Fruit fly (Drosophila melanogaster) whole organism, prepupa: ENCODE data around the gene CG11370.

ENCODE experiments used
- Blimp-1 ChIP-seq: fragments of 200-800 bp; sonication (Bioruptor generic); optimal IDR thresholded peaks from 3 replicates; lab custom pipeline; 2017; ENCODE audit warnings: missing biosample characterization, missing genetic modification characterization, mild to moderate bottlenecking, moderate library complexity, missing genetic modification reagents
- CG10631 ChIP-seq: fragments of 200-800 bp; sonication (Bioruptor generic); optimal IDR thresholded peaks from 2 replicates; lab custom pipeline; 2016; ENCODE audit warnings: missing biosample characterization, missing genetic modification characterization
- CG10669 ChIP-seq: fragments of 200-800 bp; sonication (Bioruptor generic); optimal IDR thresholded peaks from 3 replicates; lab custom pipeline; 2018; ENCODE audit warnings: missing biosample characterization, mild to moderate bottlenecking, missing genetic modification characterization, moderate library complexity
- CG11762 ChIP-seq: fragments of 200-800 bp; sonication (Bioruptor generic); optimal IDR thresholded peaks from 3 replicates; lab custom pipeline; 2016; ENCODE audit warnings: missing biosample characterization, missing genetic modification characterization; ENCODE audit not compliant: insufficient read depth
- CG11902 ChIP-seq: fragments of 200-800 bp; sonication (Bioruptor generic); optimal IDR thresholded peaks from 3 replicates; lab custom pipeline; 2016; ENCODE audit warnings: missing biosample characterization, missing genetic modification characterization
- CG3032 ChIP-seq: fragments of 200-800 bp; optimal IDR thresholded peaks from 2 replicates; lab custom pipeline; 2019; ENCODE audit warnings: missing biosample characterization, mild to moderate bottlenecking, missing genetic modification characterization, moderate library complexity
- CG31627 ChIP-seq: fragments of 200-800 bp; sonication (Bioruptor generic); optimal IDR thresholded peaks from 3 replicates; lab custom pipeline; 2016; ENCODE audit warnings: missing biosample characterization, missing genetic modification characterization
- CG32006 ChIP-seq: fragments of 200-800 bp; sonication (Bioruptor generic); optimal IDR thresholded peaks from 3 replicates; lab custom pipeline; 2017; ENCODE audit warnings: missing biosample characterization, mild to moderate bottlenecking, missing genetic modification characterization
- CG34406 ChIP-seq: fragments of 200-800 bp; sonication (Bioruptor generic); optimal IDR thresholded peaks from 3 replicates; lab custom pipeline; 2016; ENCODE audit warnings: missing biosample characterization, missing genetic modification characterization
- CG3919 ChIP-seq: fragments of 200-800 bp; sonication (Bioruptor generic); optimal IDR thresholded peaks from 3 replicates; lab custom pipeline; 2016; ENCODE audit warnings: missing biosample characterization, missing genetic modification characterization
- CG4318 ChIP-seq: fragments of 200-800 bp; sonication (Bioruptor generic); optimal IDR thresholded peaks from 3 replicates; lab custom pipeline; 2017; ENCODE audit warnings: missing biosample characterization, mild to moderate bottlenecking, missing genetic modification characterization
- CG6276 ChIP-seq: fragments of 200-800 bp; sonication (Bioruptor generic); optimal IDR thresholded peaks from 2 replicates; lab custom pipeline; 2017; ENCODE audit warnings: missing biosample characterization, mild to moderate bottlenecking, missing genetic modification characterization
- CG6792 ChIP-seq: fragments of 200-800 bp; sonication (Bioruptor generic); optimal IDR thresholded peaks from 3 replicates; lab custom pipeline; 2016; ENCODE audit warnings: missing biosample characterization, missing genetic modification characterization
- CG6808 ChIP-seq: fragments of 200-800 bp; sonication (Bioruptor generic); optimal IDR thresholded peaks from 3 replicates; lab custom pipeline; 2017; ENCODE audit warnings: missing biosample characterization, missing genetic modification characterization, mild to moderate bottlenecking, moderate library complexity, missing genetic modification reagents
- CG6854 ChIP-seq: fragments of 200-800 bp; sonication (Bioruptor generic); optimal IDR thresholded peaks from 2 replicates; lab custom pipeline; 2017; ENCODE audit warnings: missing biosample characterization, mild to moderate bottlenecking, missing genetic modification characterization
- CG7368 ChIP-seq: fragments of 200-800 bp; sonication (Bioruptor generic); optimal IDR thresholded peaks from 3 replicates; lab custom pipeline; 2016; ENCODE audit warnings: missing biosample characterization, missing genetic modification characterization
- CG8119 ChIP-seq: fragments of 200-800 bp; sonication (Bioruptor generic); IDR thresholded peaks from 3 replicates; pipeline ENCODE4 v1.3.6; 2022; ENCODE audit warnings: missing biosample characterization, missing genetic modification characterization
- CG8632 ChIP-seq: fragments of 200-800 bp; sonication (Bioruptor generic); optimal IDR thresholded peaks from 3 replicates; lab custom pipeline; 2016; ENCODE audit warnings: missing biosample characterization, missing genetic modification characterization
- CG9139 ChIP-seq: fragments of 200-800 bp; sonication (Bioruptor generic); optimal IDR thresholded peaks from 3 replicates; lab custom pipeline; 2017; ENCODE audit warnings: missing biosample characterization, mild to moderate bottlenecking, missing genetic modification characterization
- Eip93F ChIP-seq: fragments of 200-800 bp; sonication (Bioruptor generic); optimal IDR thresholded peaks from 2 replicates; lab custom pipeline; 2016; ENCODE audit warnings: missing biosample characterization, mild to moderate bottlenecking, missing genetic modification characterization
- Ets21C ChIP-seq: fragments of 200-800 bp; sonication (Bioruptor generic); optimal IDR thresholded peaks from 3 replicates; lab custom pipeline; 2016; ENCODE audit warnings: missing biosample characterization, missing genetic modification characterization
- Ets96B ChIP-seq: fragments of 200-800 bp; optimal IDR thresholded peaks from 2 replicates; lab custom pipeline; 2019; ENCODE audit warnings: missing biosample characterization, mild to moderate bottlenecking, missing genetic modification characterization, moderate library complexity
- Gug ChIP-seq: fragments of 200-800 bp; sonication (Bioruptor generic); IDR thresholded peaks from 2 replicates; pipeline ENCODE4 v1.3.6; 2022; ENCODE audit warnings: missing biosample characterization, missing genetic modification characterization
- Hr38 ChIP-seq: sonication (Bioruptor generic); optimal IDR thresholded peaks from 2 replicates; lab custom pipeline; 2016; ENCODE audit warnings: missing biosample characterization, missing genetic modification characterization
- Hr39 ChIP-seq: fragments of 200-800 bp; sonication (Bioruptor generic); optimal IDR thresholded peaks from 2 replicates; lab custom pipeline; 2016; ENCODE audit warnings: missing biosample characterization, missing genetic modification characterization
- Lpt ChIP-seq: fragments of 200-800 bp; sonication (Bioruptor generic); optimal IDR thresholded peaks from 3 replicates; lab custom pipeline; 2016; ENCODE audit warnings: missing biosample characterization, missing genetic modification characterization
- Met ChIP-seq: fragments of 200-800 bp; sonication (Bioruptor generic); optimal IDR thresholded peaks from 3 replicates; lab custom pipeline; 2016; ENCODE audit warnings: missing biosample characterization, missing genetic modification characterization
- OdsH ChIP-seq: fragments of 200-800 bp; sonication (Bioruptor generic); optimal IDR thresholded peaks from 3 replicates; lab custom pipeline; 2016; ENCODE audit warnings: missing biosample characterization, missing genetic modification characterization
- Sox102F ChIP-seq: fragments of 200-800 bp; sonication (Bioruptor generic); optimal IDR thresholded peaks from 2 replicates; lab custom pipeline; 2016; ENCODE audit warnings: missing biosample characterization, mild to moderate bottlenecking, missing genetic modification characterization
- Sox14 ChIP-seq: fragments of 200-800 bp; sonication (Bioruptor generic); optimal IDR thresholded peaks from 3 replicates; lab custom pipeline; 2016; ENCODE audit warnings: missing biosample characterization, missing genetic modification characterization
- Sox15 ChIP-seq: fragments of 200-800 bp; sonication (Bioruptor generic); optimal IDR thresholded peaks from 3 replicates; lab custom pipeline; 2016; ENCODE audit warnings: missing biosample characterization, missing genetic modification characterization
- achi ChIP-seq: fragments of 200-800 bp; sonication (Bioruptor generic); optimal IDR thresholded peaks from 3 replicates; lab custom pipeline; 2016; ENCODE audit warnings: missing biosample characterization, missing genetic modification characterization
- dac ChIP-seq: fragments of 200-800 bp; sonication (Bioruptor generic); optimal IDR thresholded peaks from 2 replicates; lab custom pipeline; 2017; ENCODE audit warnings: missing biosample characterization, mild to moderate bottlenecking, missing genetic modification characterization
- esn ChIP-seq: fragments of 200-800 bp; sonication (Bioruptor generic); optimal IDR thresholded peaks from 2 replicates; lab custom pipeline; 2016; ENCODE audit warnings: missing biosample characterization, mild to moderate bottlenecking, missing genetic modification characterization, moderate library complexity
- fd85E ChIP-seq: fragments of 200-800 bp; sonication (Bioruptor generic); optimal IDR thresholded peaks from 3 replicates; lab custom pipeline; 2016; ENCODE audit warnings: missing biosample characterization, missing genetic modification characterization
- net ChIP-seq: fragments of 200-800 bp; sonication (Bioruptor generic); optimal IDR thresholded peaks from 3 replicates; lab custom pipeline; 2016; ENCODE audit warnings: missing biosample characterization, missing genetic modification characterization
- spab ChIP-seq: fragments of 200-800 bp; sonication (Bioruptor generic); optimal IDR thresholded peaks from 2 replicates; lab custom pipeline; 2017; ENCODE audit warnings: missing biosample characterization, mild to moderate bottlenecking, missing genetic modification characterization, missing genetic modification reagents
- ss ChIP-seq, 2 experiments: fragments of 200-800 bp; sonication (Bioruptor generic); optimal IDR thresholded peaks; 2 replicates in 1 of 2; 3 replicates in 1 of 2; lab custom pipeline; 2017 to 2018; ENCODE audit warnings: mild to moderate bottlenecking in 2 of 2, missing biosample characterization in 2 of 2, missing genetic modification characterization in 2 of 2, moderate library complexity in 1 of 2
- svp ChIP-seq: fragments of 200-800 bp; sonication (Bioruptor generic); peaks from one replicate; lab custom pipeline; 2016; ENCODE audit warnings: missing biosample characterization, missing genetic modification characterization
- topi ChIP-seq: fragments of 200-800 bp; sonication (Bioruptor generic); optimal IDR thresholded peaks from 3 replicates; lab custom pipeline; 2016; ENCODE audit warnings: missing biosample characterization, missing genetic modification characterization
- vri ChIP-seq: fragments of 200-800 bp; sonication (Bioruptor generic); optimal IDR thresholded peaks from 3 replicates; lab custom pipeline; 2016; ENCODE audit warnings: missing biosample characterization, mild to moderate bottlenecking, missing genetic modification characterization

CG11370 gene

DNA sequence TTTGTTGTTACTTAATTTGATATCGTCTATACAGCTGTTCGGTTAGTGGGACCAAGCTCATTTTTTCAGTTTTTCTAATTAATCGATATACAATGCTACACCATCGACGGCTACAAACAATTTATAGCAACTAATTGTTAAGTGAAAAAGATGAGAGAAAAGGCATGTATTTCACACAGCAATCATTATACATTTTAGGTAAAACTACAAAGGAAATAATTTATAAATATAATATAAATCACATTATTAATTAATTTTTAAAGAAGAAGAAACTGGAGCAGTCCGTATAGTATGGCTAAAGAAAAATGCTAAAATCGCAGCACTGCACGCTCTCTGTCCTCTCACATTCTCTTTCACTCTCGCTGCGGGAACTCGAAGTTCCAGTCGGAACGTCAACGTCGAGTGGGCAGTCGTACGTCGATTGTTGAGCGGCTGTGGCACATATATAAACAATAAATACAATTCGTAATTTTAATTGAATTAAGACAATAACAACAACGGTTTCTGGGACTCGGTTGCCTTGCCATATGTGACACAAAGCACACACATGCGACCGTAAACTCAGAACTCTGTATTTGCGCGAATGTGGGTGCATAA lies 15.9 kb downstream of the CG11370 start, which contains the start of the genes CG14450 and CG11367 (continued):
- TF ChIP-seq Sox102F (GFP tag; lab: Kevin White, UChicago) (no peak), esn (GFP tag; lab: Kevin White, UChicago) (peak; percentile 16), CG6854 (GFP tag; lab: Kevin White, UChicago) (peak; percentile 53), Sox15 (no peak), CG6792 (GFP tag; lab: Kevin White, UChicago) (no peak), CG11762 (GFP tag; lab: Kevin White, UChicago) (no peak), svp (no peak), CG8119 (no peak; the same call in 2 of the 3 replicates), ss (GFP tag; optimal IDR thresholded peaks at IDR 0.05; lab: Kevin White, UChicago) (no peak), CG6808 (peak; percentile 40), Gug (no peak), Hr38 (GFP tag; lab: Kevin White, UChicago) (no peak), Ets21C (GFP tag; lab: Kevin White, UChicago) (no peak), CG34406 (GFP tag; lab: Kevin White, UChicago) (no peak), CG32006 (GFP tag; lab: Kevin White, UChicago) (no peak), dac (GFP tag; lab: Kevin White, UChicago) (no peak), Ets96B (no peak), CG7368 (GFP tag; lab: Kevin White, UChicago) (no peak), Sox14 (GFP tag; lab: Kevin White, UChicago) (no peak), net (GFP tag; lab: Kevin White, UChicago) (peak; percentile 33), Eip93F (GFP tag; lab: Kevin White, UChicago) (peak; percentile 41), CG11902 (GFP tag; lab: Kevin White, UChicago) (no peak)
- TF ChIP-seq, all 60 proteins: peak for 13

DNA sequence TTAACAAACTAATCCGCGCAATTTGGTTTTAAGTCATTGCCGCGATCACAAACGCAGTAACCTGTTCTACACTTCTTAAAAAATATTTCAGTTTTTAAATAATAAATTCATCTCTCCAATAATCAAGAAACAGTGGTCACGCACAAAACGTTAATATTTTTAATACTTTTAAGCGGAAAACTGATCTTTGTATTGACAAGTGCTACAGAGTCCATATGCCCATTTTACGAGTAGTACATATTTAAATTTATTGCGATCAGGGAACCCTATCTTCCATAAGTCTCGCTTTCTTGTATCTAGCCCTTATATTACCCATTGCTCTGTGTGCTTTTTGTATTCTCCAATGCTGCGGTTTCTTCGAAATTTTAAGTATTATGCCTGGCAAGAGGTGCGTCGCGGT lies 17.5 kb downstream of the CG11370 start, which contains the start of gene CG32454:
Gene CG32454 (plus strand): TSS at position 301 of the 400 bp plus-strand sequence.
- TF ChIP-seq CG6792 (GFP tag; lab: Kevin White, UChicago) = no peak
- no peak for TF ChIP-seq Blimp-1 (GFP tag; lab: Kevin White, UChicago)
- TF ChIP-seq topi (GFP tag; lab: Kevin White, UChicago) = no peak
- TF ChIP-seq OdsH (GFP tag; lab: Kevin White, UChicago) = no peak
- no peak for TF ChIP-seq CG10631 (GFP tag; lab: Kevin White, UChicago)
- no peak for TF ChIP-seq Lpt
- no peak for TF ChIP-seq CG9139 (GFP tag; lab: Kevin White, UChicago)
- no peak for TF ChIP-seq Ets96B

DNA sequence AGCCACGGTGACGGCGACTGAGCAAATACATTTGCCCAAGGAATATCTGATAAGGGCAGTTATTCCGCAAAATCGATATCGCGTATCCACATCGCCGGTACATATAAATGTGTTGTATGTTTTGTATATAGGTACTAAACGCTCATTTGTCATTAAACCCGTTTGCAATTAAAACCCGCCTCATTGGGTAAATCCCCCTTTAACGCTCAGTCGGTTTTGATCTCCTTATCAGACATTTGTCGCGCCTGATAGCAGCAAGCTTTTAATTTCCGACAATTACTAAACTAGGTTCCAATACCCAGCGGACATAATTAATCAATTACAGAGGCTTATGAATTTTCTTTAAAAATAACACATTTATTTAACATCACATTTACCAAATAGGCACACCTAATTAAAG lies 19.4 kb downstream of the CG11370 start:
- TF ChIP-seq CG31627 (no peak), CG3919 (GFP tag; lab: Kevin White, UChicago) (no peak), fd85E (GFP tag; lab: Kevin White, UChicago) (no peak), CG4318 (GFP tag; lab: Kevin White, UChicago) (no peak), CG32006 (GFP tag; lab: Kevin White, UChicago) (no peak), Sox15 (no peak), vri (no peak), Hr39 (no peak), Met (GFP tag; lab: Kevin White, UChicago) (no peak), CG11762 (GFP tag; lab: Kevin White, UChicago) (no peak), CG9139 (GFP tag; lab: Kevin White, UChicago) (no peak), CG3032 (no peak), CG8632 (GFP tag; lab: Kevin White, UChicago) (no peak), CG6276 (no peak), spab (GFP tag; lab: Kevin White, UChicago) (no peak), achi (no peak), CG10669 (GFP tag; lab: Kevin White, UChicago) (no peak)
